Fruit fly (Drosophila melanogaster): ENCODE results near the gene mre11.

Gene mre11

dm6 chr2L:11331668-11332262 lies 49.9 kb downstream of the mre11 start (continued):
- TF ChIP-seq Oaz (GFP tag; IDR thresholded peaks at IDR 0.05): peak; percentile 15; the same call in 1 of the 2 replicates
- no peak for TF ChIP-seq MBD-R2 (GFP tag; IDR thresholded peaks at IDR 0.05)
- TF ChIP-seq aop (GFP tag; IDR thresholded peaks at IDR 0.05): no peak
- peak; percentile 47 for TF ChIP-seq az2 (GFP tag; optimal IDR thresholded peaks at IDR 0.05)
- peak; percentile 27 for TF ChIP-seq CG10654 (GFP tag; optimal IDR thresholded peaks at IDR 0.05)
- peak; percentile 38; the same call in 1 of the 2 replicates for TF ChIP-seq ap (GFP tag; IDR thresholded peaks at IDR 0.05)
- no peak for TF ChIP-seq inv (GFP tag; IDR thresholded peaks at IDR 0.05; ENCODE audit: partially characterized antibody)
- TF ChIP-seq tgo (GFP tag; IDR thresholded peaks at IDR 0.05): peak; percentile 64
- TF ChIP-seq Kr (GFP tag; optimal IDR thresholded peaks at IDR 0.05): no peak
- peak; percentile 49 for TF ChIP-seq CG8388 (GFP tag; optimal IDR thresholded peaks at IDR 0.05)
- TF ChIP-seq Hr39 (optimal IDR thresholded peaks at IDR 0.05): no peak
- TF ChIP-seq CG1792 (GFP tag; optimal IDR thresholded peaks at IDR 0.05): no peak
- 0 out of 2 replicates have a peak, but pooled peaks have one; percentile 30 for TF ChIP-seq bowl (GFP tag; IDR thresholded peaks at IDR 0.05)
- TF ChIP-seq unpg (GFP tag; optimal IDR thresholded peaks at IDR 0.05): peak; percentile 76
- TF ChIP-seq CG33557 (GFP tag; optimal IDR thresholded peaks at IDR 0.05): no peak
- TF ChIP-seq Ada2b (GFP tag; IDR thresholded peaks at IDR 0.05): peak; percentile 55; the same call in 1 of the 2 replicates
- TF ChIP-seq CG11456 (GFP tag; IDR thresholded peaks at IDR 0.05): no peak
- TF ChIP-seq Nf-YB (GFP tag; optimal IDR thresholded peaks at IDR 0.05): peak; percentile 20
- no peak for TF ChIP-seq NfI (GFP tag; optimal IDR thresholded peaks at IDR 0.05)
- 0 out of 2 replicates have a peak, but pooled peaks have one; percentile 23 for TF ChIP-seq CG31224 (GFP tag; IDR thresholded peaks at IDR 0.05)
- TF ChIP-seq D (optimal IDR thresholded peaks at IDR 0.05): no peak
- peak; percentile 32 for TF ChIP-seq D (GFP tag; optimal IDR thresholded peaks at IDR 0.05)
- TF ChIP-seq CG4404 (GFP tag; IDR thresholded peaks at IDR 0.05): no peak
- no peak for TF ChIP-seq CG4282 (GFP tag; optimal IDR thresholded peaks at IDR 0.05)
- peak; percentile 65 for TF ChIP-seq Oli (tag; optimal IDR thresholded peaks at IDR 0.05)
- peak; percentile 33 for TF ChIP-seq Abd-B (GFP tag; optimal IDR thresholded peaks at IDR 0.05)
- no peak for TF ChIP-seq Poxn (GFP tag; IDR thresholded peaks at IDR 0.05)
- TF ChIP-seq CG10147 (GFP tag; optimal IDR thresholded peaks at IDR 0.05): peak; percentile 26
- TF ChIP-seq CG13424 (tag; optimal IDR thresholded peaks at IDR 0.05): peak; percentile 52
- peak; percentile 38 for TF ChIP-seq CG2120 (GFP tag; optimal IDR thresholded peaks at IDR 0.05)
- TF ChIP-seq dpn (GFP tag; optimal IDR thresholded peaks at IDR 0.05): peak; percentile 49 to 58
- peak; percentile 78 for TF ChIP-seq CG11504 (tag; optimal IDR thresholded peaks at IDR 0.05)
- TF ChIP-seq phol (tag; optimal IDR thresholded peaks at IDR 0.05): peak; percentile 70
- TF ChIP-seq mld (GFP tag; IDR thresholded peaks at IDR 0.05; ENCODE audit: partially characterized antibody): no peak
- peak; percentile 59 to 60 for TF ChIP-seq chif (GFP tag; optimal IDR thresholded peaks at IDR 0.05)
- TF ChIP-seq Bteb2 (GFP tag; optimal IDR thresholded peaks at IDR 0.05): peak; percentile 2
- peak; percentile 73 for TF ChIP-seq Sox102F (GFP tag; optimal IDR thresholded peaks at IDR 0.05)
- peak; percentile 37 for TF ChIP-seq CG12659 (GFP tag; optimal IDR thresholded peaks at IDR 0.05)
- TF ChIP-seq CG2712 (tag; optimal IDR thresholded peaks at IDR 0.05): peak; percentile 60
- TF ChIP-seq slou (GFP tag; optimal IDR thresholded peaks at IDR 0.05): no peak
- 0 out of 2 replicates have a peak, but pooled peaks have one; percentile 19 for TF ChIP-seq dan (GFP tag; IDR thresholded peaks at IDR 0.05)
- no peak for TF ChIP-seq knrl (GFP tag; IDR thresholded peaks at IDR 0.05; ENCODE audit: partially characterized antibody)
- TF ChIP-seq Dref (GFP tag; IDR thresholded peaks at IDR 0.05): no peak
- TF ChIP-seq H15 (GFP tag; IDR thresholded peaks at IDR 0.05): 0 out of 3 replicates have a peak, but pooled peaks have one; percentile 7
- TF ChIP-seq CG10366 (GFP tag; IDR thresholded peaks at IDR 0.05): peak; percentile 40; the same call in 1 of the 2 replicates
- TF ChIP-seq mirr (GFP tag; optimal IDR thresholded peaks at IDR 0.05): no peak
- TF ChIP-seq Sry-δ (GFP tag; optimal IDR thresholded peaks at IDR 0.05): peak; percentile 3
- no peak for TF ChIP-seq CG6683 (GFP tag; optimal IDR thresholded peaks at IDR 0.05)
- peak; percentile 46 for TF ChIP-seq CG2875 (GFP tag; optimal IDR thresholded peaks at IDR 0.05)
- TF ChIP-seq lbe (GFP tag; optimal IDR thresholded peaks at IDR 0.05): no peak

Data from whole organism, embryonic.